Fruit fly (Drosophila melanogaster): ENCODE data around the gene Krn.
A peak's percentile ranks its signal among the peaks of the same experiment; 100 is the strongest.

Gene Krn

dm6 chr3L:17659268-17659589 is 5.1 kb upstream of the Krn start (continued):
- TF ChIP-seq CG11560 (tag; IDR thresholded peaks at IDR 0.05) (no peak), E2f2 (GFP tag; IDR thresholded peaks at IDR 0.05) (0 out of 2 replicates have a peak, but pooled peaks have one; percentile 14), CG7963 (GFP tag; IDR thresholded peaks at IDR 0.05; ENCODE audit: partially characterized antibody) (no peak), CG9797 (GFP tag; optimal IDR thresholded peaks at IDR 0.05) (no peak), Taf1 (GFP tag; IDR thresholded peaks at IDR 0.05) (no peak), CG6654 (GFP tag; optimal IDR thresholded peaks at IDR 0.05) (no peak), CG42726 (GFP tag; IDR thresholded peaks at IDR 0.05; ENCODE audit: partially characterized antibody) (no peak), CG2678 (tag; optimal IDR thresholded peaks at IDR 0.05) (no peak), Meics (GFP tag; optimal IDR thresholded peaks at IDR 0.05) (peak; percentile 63), CG17568 (GFP tag; optimal IDR thresholded peaks at IDR 0.05) (peak; percentile 12), Ptx1 (GFP tag; IDR thresholded peaks at IDR 0.05) (no peak), Rx (GFP tag; IDR thresholded peaks at IDR 0.05) (no peak), Dbx (GFP tag; IDR thresholded peaks at IDR 0.05) (0 out of 3 replicates have a peak, but pooled peaks have one; percentile 47), Side (GFP tag; optimal IDR thresholded peaks at IDR 0.05) (peak; percentile 36)

dm6 chr3L:17658423-17659267 is 4.6 kb upstream of the Krn start:
- peak; percentile 97 for TF ChIP-seq CG16779 (GFP tag; IDR thresholded peaks at IDR 0.05)
- TF ChIP-seq CG18599 (GFP tag; optimal IDR thresholded peaks at IDR 0.05), result peak; percentile 95
- peak; percentile 79; the same call in 1 of the 3 replicates for TF ChIP-seq CG3726 (GFP tag; IDR thresholded peaks at IDR 0.05)
- TF ChIP-seq Chrac-16 (GFP tag; optimal IDR thresholded peaks at IDR 0.05), result peak; percentile 78
- peak; percentile 72 for TF ChIP-seq Atf-2 (GFP tag; optimal IDR thresholded peaks at IDR 0.05)
- peak; percentile 93 for TF ChIP-seq Atf6 (GFP tag; IDR thresholded peaks at IDR 0.05)
- peak; percentile 89 for TF ChIP-seq ash1 (GFP tag; optimal IDR thresholded peaks at IDR 0.05)
- TF ChIP-seq Dad (GFP tag; optimal IDR thresholded peaks at IDR 0.05), result peak; percentile 78
- peak; percentile 56 for TF ChIP-seq kni (GFP tag; optimal IDR thresholded peaks at IDR 0.05)
- peak; percentile 90 for TF ChIP-seq CG11695 (GFP tag; IDR thresholded peaks at IDR 0.05)
- peak; percentile 92 for TF ChIP-seq ken (GFP tag; IDR thresholded peaks at IDR 0.05)
- peak; percentile 83 for TF ChIP-seq CG18619 (GFP tag; optimal IDR thresholded peaks at IDR 0.05)
- TF ChIP-seq kay (GFP tag; optimal IDR thresholded peaks at IDR 0.05), result peak; percentile 85
- TF ChIP-seq CG13424 (tag; optimal IDR thresholded peaks at IDR 0.05), result peak; percentile 69
- TF ChIP-seq Taf1 (GFP tag; IDR thresholded peaks at IDR 0.05), result peak; percentile 95
- TF ChIP-seq CG43689 (GFP tag; IDR thresholded peaks at IDR 0.05), result peak; percentile 77
- TF ChIP-seq pnt (GFP tag; optimal IDR thresholded peaks at IDR 0.05), result peak; percentile 90
- peak; percentile 75 for TF ChIP-seq CG7357 (GFP tag; IDR thresholded peaks at IDR 0.05)
- peak; percentile 89 for TF ChIP-seq vfl (GFP tag; optimal IDR thresholded peaks at IDR 0.05)
- peak; percentile 81 for TF ChIP-seq gcm2 (GFP tag; optimal IDR thresholded peaks at IDR 0.05)
- peak; percentile 66; the same call in 1 of the 2 replicates for TF ChIP-seq CG10321 (GFP tag; IDR thresholded peaks at IDR 0.05)
- TF ChIP-seq CG4424 (GFP tag; optimal IDR thresholded peaks at IDR 0.05), result peak; percentile 74
- peak; percentile 69 for TF ChIP-seq CG14965 (GFP tag; optimal IDR thresholded peaks at IDR 0.05; ENCODE audit: borderline replicate concordance)
- TF ChIP-seq ranshi (GFP tag; IDR thresholded peaks at IDR 0.05), result peak; percentile 92
- TF ChIP-seq CG3163 (GFP tag; optimal IDR thresholded peaks at IDR 0.05), result peak; percentile 73
- peak; percentile 65 for TF ChIP-seq en (GFP tag; optimal IDR thresholded peaks at IDR 0.05)
- peak; percentile 90 for TF ChIP-seq ttk (GFP tag; IDR thresholded peaks at IDR 0.05)
- TF ChIP-seq Stat92E (GFP tag; optimal IDR thresholded peaks at IDR 0.05), result no peak
- TF ChIP-seq BtbVII (GFP tag; optimal IDR thresholded peaks at IDR 0.05), result peak; percentile 89
- peak; percentile 85 for TF ChIP-seq CG12155 (GFP tag; optimal IDR thresholded peaks at IDR 0.05)
- TF ChIP-seq salm (tag; optimal IDR thresholded peaks at IDR 0.05), result peak; percentile 76
- peak; percentile 72 for TF ChIP-seq ro (GFP tag; IDR thresholded peaks at IDR 0.05)
- TF ChIP-seq Opbp (GFP tag; IDR thresholded peaks at IDR 0.05; ENCODE audit: partially characterized antibody), result no peak
- TF ChIP-seq zen2 (GFP tag; IDR thresholded peaks at IDR 0.05; ENCODE audit: partially characterized antibody), result no peak
- peak; percentile 73 for TF ChIP-seq Ssrp (tag; optimal IDR thresholded peaks at IDR 0.05)
- TF ChIP-seq tio (GFP tag; optimal IDR thresholded peaks at IDR 0.05), result peak; percentile 70

Measured in whole organism, embryonic.